Worm (Caenorhabditis elegans) whole organism, L3 larva: ENCODE data around the gene B0457.2.

Source experiments
- R02D3.7 ChIP-seq: fragments of 150-350 bp; optimal IDR thresholded peaks from 2 replicates; lab custom pipeline; 2014; ENCODE audit warnings: missing biosample characterization, missing genetic modification characterization
- ZK546.5 ChIP-seq: sonication (generic microtip); optimal IDR thresholded peaks from 2 replicates; lab custom pipeline; 2017; ENCODE audit warnings: missing biosample characterization, missing genetic modification characterization
- aly-2 ChIP-seq: fragments of 150-350 bp; optimal IDR thresholded peaks from 2 replicates; lab custom pipeline; 2014; ENCODE audit warnings: missing biosample characterization, missing genetic modification characterization
- ama-1 ChIP-seq: fragments of 150-350 bp; optimal IDR thresholded peaks from 2 replicates; lab custom pipeline; 2018
- ceh-16 ChIP-seq: sonication (generic microtip); optimal IDR thresholded peaks from 2 replicates; lab custom pipeline; 2017; ENCODE audit warnings: missing biosample characterization, missing genetic modification characterization
- ceh-28 ChIP-seq: fragments of 150-350 bp; optimal IDR thresholded peaks from 2 replicates; lab custom pipeline; 2014; ENCODE audit warnings: missing biosample characterization, missing genetic modification reagents, missing genetic modification characterization
- ceh-82 ChIP-seq: fragments of 150-350 bp; optimal IDR thresholded peaks from 2 replicates; lab custom pipeline; 2014; ENCODE audit warnings: missing biosample characterization, missing genetic modification characterization
- ceh-9 ChIP-seq: sonication (generic microtip); optimal IDR thresholded peaks from 2 replicates; lab custom pipeline; 2018; ENCODE audit warnings: missing biosample characterization, missing genetic modification characterization
- daf-12 ChIP-seq: fragments of 150-350 bp; optimal IDR thresholded peaks from 2 replicates; lab custom pipeline; 2014; ENCODE audit warnings: missing biosample characterization, missing genetic modification reagents, missing genetic modification characterization
- egl-27 ChIP-seq: sonication (generic microtip); optimal IDR thresholded peaks from 4 replicates; lab custom pipeline; 2017; ENCODE audit warnings: missing biosample characterization, missing genetic modification reagents, missing genetic modification characterization
- egl-5 ChIP-seq: fragments of 150-350 bp; optimal IDR thresholded peaks from 2 replicates; lab custom pipeline; 2017; ENCODE audit warnings: missing biosample characterization, missing genetic modification reagents, missing genetic modification characterization, inconsistent platforms
- elt-1 ChIP-seq: fragments of 150-350 bp; optimal IDR thresholded peaks from 2 replicates; lab custom pipeline; 2014; ENCODE audit warnings: missing biosample characterization, missing genetic modification characterization
- elt-2 ChIP-seq: sonication (generic microtip); optimal IDR thresholded peaks from 2 replicates; lab custom pipeline; 2016; ENCODE audit warnings: missing genetic modification reagents, mild to moderate bottlenecking, missing genetic modification characterization, missing compliant biosample characterization
- elt-3 ChIP-seq, 3 experiments: fragments of 150-350 bp in 1 of 3; sonication (generic microtip) in 2 of 3; optimal IDR thresholded peaks; 2 replicates in 2 of 3; 4 replicates in 1 of 3; lab custom pipeline; 2014 to 2017; ENCODE audit warnings: missing biosample characterization in 3 of 3, missing genetic modification characterization in 3 of 3
- eor-1 ChIP-seq, 2 experiments: fragments of 150-350 bp; optimal IDR thresholded peaks; 2 replicates each; lab custom pipeline; 2014 to 2018; ENCODE audit warnings: missing biosample characterization in 2 of 2, missing genetic modification characterization in 2 of 2
- fkh-10 ChIP-seq: sonication (generic microtip); optimal IDR thresholded peaks from 2 replicates; lab custom pipeline; 2017; ENCODE audit warnings: missing biosample characterization, missing genetic modification reagents, missing genetic modification characterization
- fkh-2 ChIP-seq: fragments of 150-350 bp; optimal IDR thresholded peaks from 2 replicates; lab custom pipeline; 2014; ENCODE audit warnings: missing biosample characterization, missing genetic modification reagents, missing genetic modification characterization
- fos-1 ChIP-seq: fragments of 150-350 bp; optimal IDR thresholded peaks from 2 replicates; lab custom pipeline; 2014; ENCODE audit warnings: missing biosample characterization, missing genetic modification characterization
- hmg-11 ChIP-seq: sonication (generic microtip); optimal IDR thresholded peaks from 2 replicates; lab custom pipeline; 2016; ENCODE audit warnings: missing genetic modification characterization, missing compliant biosample characterization
- jun-1 ChIP-seq: fragments of 150-350 bp; optimal IDR thresholded peaks from 2 replicates; lab custom pipeline; 2014; ENCODE audit warnings: missing biosample characterization, missing genetic modification reagents, missing genetic modification characterization
- lin-15B ChIP-seq: fragments of 150-350 bp; optimal IDR thresholded peaks from 2 replicates; lab custom pipeline; 2014; ENCODE audit warnings: missing biosample characterization, missing genetic modification characterization
- lin-39 ChIP-seq: fragments of 150-350 bp; optimal IDR thresholded peaks from 2 replicates; lab custom pipeline; 2018; ENCODE audit warnings: missing biosample characterization, missing genetic modification reagents, missing genetic modification characterization
- lsy-12 ChIP-seq: sonication (generic microtip); optimal IDR thresholded peaks from 2 replicates; lab custom pipeline; 2016; ENCODE audit warnings: mild to moderate bottlenecking, missing genetic modification characterization, missing compliant biosample characterization
- mdl-1 ChIP-seq: fragments of 150-350 bp; optimal IDR thresholded peaks from 2 replicates; lab custom pipeline; 2014; ENCODE audit warnings: missing biosample characterization, missing genetic modification characterization
- mml-1 ChIP-seq: fragments of 150-350 bp; sonication (generic microtip); optimal IDR thresholded peaks from 3 replicates; lab custom pipeline; 2014; ENCODE audit warnings: missing biosample characterization, missing genetic modification characterization
- nfya-1 ChIP-seq: sonication (generic microtip); optimal IDR thresholded peaks from 2 replicates; lab custom pipeline; 2017; ENCODE audit warnings: missing genetic modification characterization, mild to moderate bottlenecking, missing compliant biosample characterization, antibody characterized with exemption, moderate library complexity; ENCODE audit not compliant: insufficient read depth
- nhr-11 ChIP-seq: fragments of 150-350 bp; optimal IDR thresholded peaks from 2 replicates; lab custom pipeline; 2014; ENCODE audit warnings: missing biosample characterization, missing genetic modification characterization
- nhr-12 ChIP-seq: fragments of 150-350 bp; optimal IDR thresholded peaks from 2 replicates; lab custom pipeline; 2014; ENCODE audit warnings: missing biosample characterization, missing genetic modification characterization
- nhr-23 ChIP-seq: fragments of 150-350 bp; optimal IDR thresholded peaks from 2 replicates; lab custom pipeline; 2014; ENCODE audit warnings: missing biosample characterization, missing genetic modification reagents, missing genetic modification characterization
- nhr-237 ChIP-seq: fragments of 150-350 bp; optimal IDR thresholded peaks from 2 replicates; lab custom pipeline; 2014; ENCODE audit warnings: missing biosample characterization, missing genetic modification characterization
- nhr-25 ChIP-seq: sonication (generic microtip); optimal IDR thresholded peaks from 2 replicates; lab custom pipeline; 2017; ENCODE audit warnings: missing biosample characterization, missing genetic modification characterization
- nhr-28 ChIP-seq: fragments of 150-350 bp; optimal IDR thresholded peaks from 2 replicates; lab custom pipeline; 2014; ENCODE audit warnings: missing biosample characterization, missing genetic modification characterization
- nhr-43 ChIP-seq: sonication (generic microtip); optimal IDR thresholded peaks from 2 replicates; lab custom pipeline; 2016; ENCODE audit warnings: mild to moderate bottlenecking, missing genetic modification characterization, missing compliant biosample characterization; ENCODE audit not compliant: poor library complexity, severe bottlenecking
- nhr-67 ChIP-seq: fragments of 150-350 bp; optimal IDR thresholded peaks from 2 replicates; lab custom pipeline; 2014; ENCODE audit warnings: missing biosample characterization, missing genetic modification characterization
- nhr-76 ChIP-seq: fragments of 150-350 bp; sonication (generic microtip); optimal IDR thresholded peaks from 5 replicates; lab custom pipeline; 2014; ENCODE audit warnings: missing biosample characterization, missing genetic modification characterization
- nhr-77 ChIP-seq: fragments of 150-350 bp; optimal IDR thresholded peaks from 2 replicates; lab custom pipeline; 2014; ENCODE audit warnings: missing biosample characterization, missing genetic modification characterization
- pha-4 ChIP-seq: fragments of 150-350 bp; optimal IDR thresholded peaks from 2 replicates; lab custom pipeline; 2014; ENCODE audit warnings: missing biosample characterization, missing genetic modification reagents, missing genetic modification characterization
- pqm-1 ChIP-seq: fragments of 150-350 bp; optimal IDR thresholded peaks from 2 replicates; lab custom pipeline; 2017; ENCODE audit warnings: missing biosample characterization, missing genetic modification characterization, inconsistent platforms
- sea-2 ChIP-seq: fragments of 150-350 bp; sonication (generic microtip); optimal IDR thresholded peaks from 4 replicates; lab custom pipeline; 2014; ENCODE audit warnings: missing biosample characterization, missing genetic modification reagents, missing genetic modification characterization
- skn-1 ChIP-seq: fragments of 150-350 bp; optimal IDR thresholded peaks from 2 replicates; lab custom pipeline; 2014; ENCODE audit warnings: missing biosample characterization, missing genetic modification characterization
- snpc-4 ChIP-seq: fragments of 150-350 bp; optimal IDR thresholded peaks from 2 replicates; lab custom pipeline; 2014; ENCODE audit warnings: missing biosample characterization, missing genetic modification characterization
- tbx-2 ChIP-seq: sonication (generic microtip); optimal IDR thresholded peaks from 2 replicates; lab custom pipeline; 2016; ENCODE audit warnings: mild to moderate bottlenecking, missing genetic modification characterization, missing compliant biosample characterization
- unc-39 ChIP-seq: sonication (generic microtip); optimal IDR thresholded peaks from 4 replicates; lab custom pipeline; 2017; ENCODE audit warnings: missing biosample characterization, missing genetic modification characterization
- unc-62 ChIP-seq: fragments of 150-350 bp; sonication (generic microtip); optimal IDR thresholded peaks from 4 replicates; lab custom pipeline; 2014; ENCODE audit warnings: missing biosample characterization, missing genetic modification reagents, missing genetic modification characterization
- zag-1 ChIP-seq: fragments of 150-350 bp; optimal IDR thresholded peaks from 2 replicates; lab custom pipeline; 2014; ENCODE audit warnings: missing biosample characterization, missing genetic modification characterization
- ztf-11 ChIP-seq: fragments of 150-350 bp; optimal IDR thresholded peaks from 2 replicates; lab custom pipeline; 2014; ENCODE audit warnings: missing biosample characterization, missing genetic modification characterization
- ztf-4 ChIP-seq: fragments of 150-350 bp; optimal IDR thresholded peaks from 2 replicates; lab custom pipeline; 2014; ENCODE audit warnings: missing biosample characterization, missing genetic modification characterization

B0457.2 gene

ce11 chrII:8926451-8926850, at the start of gene B0457.2:
B0457.2 (minus strand) TSS chrII:8926551.
- TF ChIP-seq nhr-25 (tag; lab: Kevin White, UChicago) (peak; percentile 16), nhr-23 (tag; lab: Kevin White, UChicago) (no peak)
- TF ChIP-seq, all 47 proteins: peak for 1

ce11 chrII:8973516-8974043, 47.2 kb upstream of the B0457.2 start, which contains the start of gene tomm-40:
tomm-40 (minus strand) TSS chrII:8973566.
- TF ChIP-seq fos-1 (tag; lab: Kevin White, UChicago) = no peak
- TF ChIP-seq pha-4 (tag; lab: Kevin White, UChicago) = peak; percentile 4
- TF ChIP-seq nhr-12 (tag; lab: Kevin White, UChicago) = no peak
- peak; percentile 27 for TF ChIP-seq hmg-11

DNA sequence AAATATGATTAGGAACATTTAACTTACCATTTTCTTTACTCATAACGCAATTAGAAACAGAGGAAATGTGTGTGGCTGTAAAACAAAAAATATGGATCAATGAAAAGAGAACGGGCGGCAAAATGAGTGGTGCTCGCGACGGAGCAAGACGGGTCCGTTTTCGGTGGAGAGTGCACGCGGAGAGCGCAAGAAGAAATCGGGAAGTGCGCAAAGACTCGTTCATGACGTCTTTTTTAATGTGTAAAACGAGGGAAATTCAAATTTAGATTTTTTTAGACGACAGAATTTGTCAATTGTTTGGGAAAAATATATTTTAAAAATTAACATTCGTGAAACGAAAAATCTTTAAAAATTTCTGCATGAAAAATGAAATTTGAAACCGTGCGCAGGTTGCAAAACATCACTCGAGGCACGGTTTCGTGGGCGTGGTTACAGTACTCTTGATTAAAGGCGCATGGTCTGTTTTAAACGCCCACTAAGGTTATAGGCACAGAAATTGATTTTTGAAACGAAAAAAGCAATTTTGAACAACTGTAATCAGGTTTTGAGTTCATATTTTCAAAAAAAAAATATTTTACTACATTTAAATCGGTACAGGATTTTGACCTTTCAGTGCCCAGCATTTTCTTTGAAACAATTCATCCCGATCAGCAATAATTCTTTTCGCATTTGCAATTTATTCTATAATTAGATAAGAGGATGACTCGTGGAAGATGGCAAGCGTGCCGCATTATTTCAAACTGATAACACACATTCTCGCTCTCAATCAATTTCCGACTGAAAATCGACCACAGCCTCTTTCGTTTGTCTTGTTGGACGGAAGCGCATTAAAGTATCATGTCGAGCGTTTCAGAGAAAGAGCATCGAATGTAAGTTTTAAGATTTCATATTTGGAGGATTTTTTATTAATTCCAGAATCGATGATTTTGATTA, 43.2 kb upstream of the B0457.2 start, which contains the start of the genes szy-20 and C18E9.5:
Gene szy-20, minus strand, starts transcription at position 83 of the 933 bp plus-strand sequence.
Gene C18E9.5, plus strand, starts transcription at position 730 of the 933 bp plus-strand sequence.
- TF ChIP-seq daf-12 (no peak), lsy-12 (tag; lab: Kevin White, UChicago) (peak; percentile 57), eor-1 (tag; optimal IDR thresholded peaks at IDR 0.05; lab: Kevin White, UChicago) (no peak), nhr-67 (tag; lab: Kevin White, UChicago) (no peak), lin-15B (tag; lab: Kevin White, UChicago) (peak; percentile 81), aly-2 (no peak), fkh-2 (tag; lab: Kevin White, UChicago) (no peak), lin-39 (tag; lab: Kevin White, UChicago) (peak; percentile 70), R02D3.7 (tag; lab: Kevin White, UChicago) (peak; percentile 82), elt-2 (tag; lab: Kevin White, UChicago) (peak; percentile 76), fos-1 (tag; lab: Kevin White, UChicago) (no peak), fkh-10 (peak; percentile 52), pha-4 (tag; lab: Kevin White, UChicago) (peak; percentile 78), nhr-43 (tag; lab: Kevin White, UChicago) (peak; percentile 65), nhr-11 (no peak), mdl-1 (tag; lab: Kevin White, UChicago) (no peak), nhr-237 (tag; lab: Kevin White, UChicago) (no peak), sea-2 (GFP tag; lab: Kevin White, UChicago) (no peak), nhr-23 (tag; lab: Kevin White, UChicago) (peak; percentile 71), nhr-76 (tag; lab: Kevin White, UChicago) (no peak), unc-39 (tag; lab: Kevin White, UChicago) (no peak), snpc-4 (tag; lab: Kevin White, UChicago) (peak; percentile 59), nhr-12 (tag; lab: Kevin White, UChicago) (no peak), pqm-1 (tag; lab: Kevin White, UChicago) (peak; percentile 72), hmg-11 (peak; percentile 69), egl-5 (tag; lab: Kevin White, UChicago) (peak; percentile 20), nfya-1 (tag; lab: Kevin White, UChicago) (peak; percentile 84), tbx-2 (tag; lab: Kevin White, UChicago) (peak; percentile 64), nhr-25 (tag; lab: Kevin White, UChicago) (peak; percentile 27), nhr-77 (tag; lab: Kevin White, UChicago) (peak; percentile 33), ceh-28 (tag; lab: Kevin White, UChicago) (peak; percentile 60), mml-1 (tag; lab: Kevin White, UChicago) (no peak), ztf-11 (tag; lab: Kevin White, UChicago) (no peak), ama-1 (lab: Kevin White, UChicago) (peak; percentile 49), elt-1 (tag; lab: Kevin White, UChicago) (peak; percentile 31), elt-3 (tag; optimal IDR thresholded peaks at IDR 0.05; lab: Kevin White, UChicago) (no peak), ceh-9 (tag; lab: Kevin White, UChicago) (no peak), ceh-82 (tag; lab: Kevin White, UChicago) (peak; percentile 52), zag-1 (tag; lab: Kevin White, UChicago) (no peak), egl-27 (tag; lab: Kevin White, UChicago) (no peak), unc-62 (no peak), ceh-16 (no peak), nhr-28 (tag; lab: Kevin White, UChicago) (no peak), ztf-4 (tag; lab: Kevin White, UChicago) (no peak), ZK546.5 (tag; lab: Kevin White, UChicago) (no peak), jun-1 (tag; lab: Kevin White, UChicago) (peak; percentile 71), skn-1 (tag; lab: Kevin White, UChicago) (peak; percentile 18)
